Fruit fly (Drosophila melanogaster): ENCODE results near the gene ssp3.

Gene ssp3

dm6 chr2L:18979407-18979806 is 35.6 kb upstream of the ssp3 start:
- TF ChIP-seq tj (GFP tag; optimal IDR thresholded peaks at IDR 0.05) (no peak), CG14711 (tag; optimal IDR thresholded peaks at IDR 0.05) (no peak), toe (GFP tag; optimal IDR thresholded peaks at IDR 0.05) (no peak), Mnt (GFP tag; optimal IDR thresholded peaks at IDR 0.05) (no peak), CG5204 (GFP tag; optimal IDR thresholded peaks at IDR 0.05) (no peak), cnc (optimal IDR thresholded peaks at IDR 0.05) (no peak), bab1 (GFP tag; optimal IDR thresholded peaks at IDR 0.05) (no peak)

DNA sequence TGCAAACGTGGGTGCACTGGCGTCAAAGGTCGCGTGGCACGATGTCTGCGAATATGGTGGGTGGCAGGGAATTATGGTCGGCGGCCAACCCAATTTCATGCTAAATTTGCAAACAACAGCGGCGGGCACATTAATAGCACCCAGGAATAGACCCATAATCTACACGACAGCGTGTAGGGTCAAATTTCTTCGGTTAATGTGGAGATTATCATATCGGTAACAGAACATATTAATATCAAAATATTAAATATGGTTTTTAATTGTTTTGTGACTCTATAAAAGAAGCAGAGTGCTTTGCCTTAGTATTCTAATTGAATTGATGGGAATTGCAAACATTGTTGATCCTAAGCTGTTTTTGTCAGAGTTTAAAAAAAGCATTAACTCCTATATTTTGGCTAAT is 35.2 kb upstream of the ssp3 start:
- TF ChIP-seq CG1620 (GFP tag; optimal IDR thresholded peaks at IDR 0.05) (no peak), CG7101 (tag; optimal IDR thresholded peaks at IDR 0.05) (no peak), Hr96 (GFP tag; optimal IDR thresholded peaks at IDR 0.05) (no peak), toe (GFP tag; optimal IDR thresholded peaks at IDR 0.05) (no peak), Mnt (GFP tag; optimal IDR thresholded peaks at IDR 0.05) (no peak), Clk (GFP tag; optimal IDR thresholded peaks at IDR 0.05) (no peak), kay (GFP tag; ENCODE audit: borderline replicate concordance) (no peak), CG12768 (GFP tag; optimal IDR thresholded peaks at IDR 0.05) (no peak), tj (GFP tag; optimal IDR thresholded peaks at IDR 0.05) (no peak)

DNA sequence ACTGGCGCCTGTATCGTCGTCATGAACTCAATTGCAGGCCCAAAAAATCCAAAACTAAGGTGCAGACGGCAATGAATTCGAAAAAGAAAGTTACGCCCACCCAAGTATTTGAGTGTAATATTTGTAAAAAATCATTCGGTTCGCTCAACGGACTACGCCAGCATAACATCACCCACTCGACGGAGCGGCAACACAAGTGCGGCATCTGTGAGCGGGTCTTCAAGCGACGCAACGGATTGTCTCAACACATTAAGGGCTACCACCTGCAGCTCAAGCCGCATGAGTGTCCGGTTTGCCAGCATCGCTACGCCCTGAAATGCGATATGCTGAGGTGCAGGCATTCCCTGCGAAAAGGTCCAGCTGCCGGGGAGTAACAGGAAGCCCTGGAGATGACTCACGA is 33.0 kb upstream of the ssp3 start:
- no peak for TF ChIP-seq Clk (GFP tag; optimal IDR thresholded peaks at IDR 0.05)
- TF ChIP-seq CG7101 (tag; optimal IDR thresholded peaks at IDR 0.05), result no peak
- no peak for TF ChIP-seq bab1 (GFP tag; optimal IDR thresholded peaks at IDR 0.05)
- no peak for TF ChIP-seq CG5204 (GFP tag; optimal IDR thresholded peaks at IDR 0.05)
- no peak for TF ChIP-seq CG14711 (tag; optimal IDR thresholded peaks at IDR 0.05)
- no peak for TF ChIP-seq cic (GFP tag; optimal IDR thresholded peaks at IDR 0.05)
- TF ChIP-seq CG1620 (GFP tag; optimal IDR thresholded peaks at IDR 0.05), result no peak
- no peak for TF ChIP-seq ovo (GFP tag; optimal IDR thresholded peaks at IDR 0.05)
- no peak for TF ChIP-seq CG33017 (tag; optimal IDR thresholded peaks at IDR 0.05)
- no peak for TF ChIP-seq cnc (optimal IDR thresholded peaks at IDR 0.05)
- TF ChIP-seq CG7045 (GFP tag; optimal IDR thresholded peaks at IDR 0.05), result no peak
- no peak for TF ChIP-seq CG12768 (GFP tag; optimal IDR thresholded peaks at IDR 0.05)
- TF ChIP-seq toe (GFP tag; optimal IDR thresholded peaks at IDR 0.05), result no peak
- no peak for TF ChIP-seq kay (GFP tag; ENCODE audit: borderline replicate concordance)

dm6 chr2L:18974063-18974779 is 30.5 kb upstream of the ssp3 start, which contains the start of the genes L2HGDH and CG10431:
TSS of gene L2HGDH (minus strand) at chr2L:18974448.
TSS of gene CG10431 (plus strand) at chr2L:18974710.
- peak; percentile 77 for TF ChIP-seq Crg-1 (GFP tag; optimal IDR thresholded peaks at IDR 0.05)
- peak; percentile 73 for TF ChIP-seq pad (GFP tag; optimal IDR thresholded peaks at IDR 0.05)
- peak; percentile 81 for TF ChIP-seq ovo (GFP tag; optimal IDR thresholded peaks at IDR 0.05)
- peak; percentile 83 for TF ChIP-seq toe (GFP tag; optimal IDR thresholded peaks at IDR 0.05)
- TF ChIP-seq CG11617 (GFP tag; optimal IDR thresholded peaks at IDR 0.05), result peak; percentile 83
- peak; percentile 80 for TF ChIP-seq CG12768 (GFP tag; optimal IDR thresholded peaks at IDR 0.05)
- peak; percentile 59 for TF ChIP-seq CG1620 (GFP tag; optimal IDR thresholded peaks at IDR 0.05)
- TF ChIP-seq kay (GFP tag; ENCODE audit: borderline replicate concordance), result no peak
- no peak for TF ChIP-seq CG5204 (GFP tag; optimal IDR thresholded peaks at IDR 0.05)
- TF ChIP-seq cic (GFP tag; optimal IDR thresholded peaks at IDR 0.05), result peak; percentile 84
- TF ChIP-seq bab1 (GFP tag; optimal IDR thresholded peaks at IDR 0.05), result peak; percentile 47
- peak; percentile 56 for TF ChIP-seq CG7045 (GFP tag; optimal IDR thresholded peaks at IDR 0.05)
- TF ChIP-seq cnc (optimal IDR thresholded peaks at IDR 0.05), result no peak
- peak; percentile 76 for TF ChIP-seq tj (GFP tag; optimal IDR thresholded peaks at IDR 0.05)
- peak; percentile 68 for TF ChIP-seq CG14711 (tag; optimal IDR thresholded peaks at IDR 0.05)
- peak; percentile 60 for TF ChIP-seq Hr96 (GFP tag; optimal IDR thresholded peaks at IDR 0.05)
- peak; percentile 80 for TF ChIP-seq Mnt (GFP tag; optimal IDR thresholded peaks at IDR 0.05)
- TF ChIP-seq CG33017 (tag; optimal IDR thresholded peaks at IDR 0.05), result peak; percentile 63
- TF ChIP-seq Clk (GFP tag; optimal IDR thresholded peaks at IDR 0.05), result peak; percentile 57
- peak; percentile 78 for TF ChIP-seq CG7101 (tag; optimal IDR thresholded peaks at IDR 0.05)

dm6 chr2L:18968370-18969105 is 24.8 kb upstream of the ssp3 start, which contains the start of the genes Nak and Tango6:
TSS of gene Nak (minus strand) at chr2L:18968744.
TSS of gene Tango6 (plus strand) at chr2L:18969028.
- peak; percentile 55 for TF ChIP-seq CG7101 (tag; optimal IDR thresholded peaks at IDR 0.05)
- peak; percentile 13 for TF ChIP-seq cic (GFP tag; optimal IDR thresholded peaks at IDR 0.05)
- TF ChIP-seq cnc (optimal IDR thresholded peaks at IDR 0.05), result no peak
- peak; percentile 63 for TF ChIP-seq bab1 (GFP tag; optimal IDR thresholded peaks at IDR 0.05)
- TF ChIP-seq CG33017 (tag; optimal IDR thresholded peaks at IDR 0.05), result peak; percentile 41
- peak; percentile 71 for TF ChIP-seq Mnt (GFP tag; optimal IDR thresholded peaks at IDR 0.05)
- TF ChIP-seq CG5204 (GFP tag; optimal IDR thresholded peaks at IDR 0.05), result peak; percentile 53
- TF ChIP-seq kay (GFP tag; ENCODE audit: borderline replicate concordance), result no peak
- no peak for TF ChIP-seq Clk (GFP tag; optimal IDR thresholded peaks at IDR 0.05)
- peak; percentile 49 for TF ChIP-seq tj (GFP tag; optimal IDR thresholded peaks at IDR 0.05)
- TF ChIP-seq CG11617 (GFP tag; optimal IDR thresholded peaks at IDR 0.05), result peak; percentile 53
- TF ChIP-seq Hr96 (GFP tag; optimal IDR thresholded peaks at IDR 0.05), result peak; percentile 67
- peak; percentile 44 for TF ChIP-seq pad (GFP tag; optimal IDR thresholded peaks at IDR 0.05)
- TF ChIP-seq CG7045 (GFP tag; optimal IDR thresholded peaks at IDR 0.05), result peak; percentile 40
- no peak for TF ChIP-seq ovo (GFP tag; optimal IDR thresholded peaks at IDR 0.05)
- TF ChIP-seq toe (GFP tag; optimal IDR thresholded peaks at IDR 0.05), result peak; percentile 63
- peak; percentile 48 for TF ChIP-seq Crg-1 (GFP tag; optimal IDR thresholded peaks at IDR 0.05)
- TF ChIP-seq CG12768 (GFP tag; optimal IDR thresholded peaks at IDR 0.05), result no peak
- peak; percentile 46 for TF ChIP-seq CG14711 (tag; optimal IDR thresholded peaks at IDR 0.05)
- TF ChIP-seq CG1620 (GFP tag; optimal IDR thresholded peaks at IDR 0.05), result peak; percentile 58
